Fruit fly (Drosophila melanogaster): ENCODE measurements around the gene CG31111.

Gene CG31111

DNA sequence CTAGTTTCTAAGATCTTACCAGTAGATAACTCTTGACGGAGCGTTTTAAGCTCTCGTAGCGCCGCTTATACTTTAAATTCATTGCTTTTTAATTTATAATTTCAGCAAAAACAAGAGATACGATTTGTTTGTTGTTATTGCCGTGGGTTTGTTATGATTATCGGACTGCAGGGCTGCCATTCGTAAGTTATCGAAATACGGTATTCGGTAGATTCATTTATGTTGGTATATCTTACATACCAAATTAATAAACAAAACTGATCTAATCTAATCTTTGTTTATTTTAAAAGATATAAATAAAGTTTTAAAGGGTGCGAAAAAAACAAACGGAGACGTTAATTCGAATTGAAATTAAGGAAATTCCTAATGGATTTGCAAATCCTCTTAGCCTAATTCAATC lies at the start of gene CG31111, which contains the start of gene stac (continued):
- TF ChIP-seq CG1602 (GFP tag; optimal IDR thresholded peaks at IDR 0.05) (no peak), D19B (GFP tag; optimal IDR thresholded peaks at IDR 0.05) (no peak), ATbp (GFP tag; optimal IDR thresholded peaks at IDR 0.05) (no peak), PHDP (tag; optimal IDR thresholded peaks at IDR 0.05) (peak; percentile 20), tll (GFP tag; optimal IDR thresholded peaks at IDR 0.05) (no peak), Dfd (GFP tag; optimal IDR thresholded peaks at IDR 0.05) (no peak), Hsf (GFP tag; optimal IDR thresholded peaks at IDR 0.05) (no peak), sens (GFP tag) (peak; percentile 53), stwl (tag; optimal IDR thresholded peaks at IDR 0.05) (peak; percentile 62), gsb (GFP tag; IDR thresholded peaks at IDR 0.05) (no peak), Pdp1 (GFP tag; optimal IDR thresholded peaks at IDR 0.05) (peak in 1 of 2 experiments; percentile 0), Dref (GFP tag; IDR thresholded peaks at IDR 0.05) (peak; percentile 66), CG7928 (GFP tag; optimal IDR thresholded peaks at IDR 0.05) (peak; percentile 8), Eip74EF (GFP tag; optimal IDR thresholded peaks at IDR 0.05) (peak in 1 of 2 experiments; percentile 10), unc-4 (GFP tag; IDR thresholded peaks at IDR 0.05; ENCODE audit: partially characterized antibody) (0 out of 2 replicates have a peak, but pooled peaks have one; percentile 22), trem (tag; optimal IDR thresholded peaks at IDR 0.05) (peak; percentile 90), CG12659 (GFP tag; optimal IDR thresholded peaks at IDR 0.05) (peak; percentile 31), Hmx (GFP tag; optimal IDR thresholded peaks at IDR 0.05) (peak; percentile 42)

- TF ChIP-seq CG10959 (GFP tag; IDR thresholded peaks at IDR 0.05) (no peak), slou (GFP tag; optimal IDR thresholded peaks at IDR 0.05) (no peak)
Measured at dm6 chr3R:25102253-25102652, 46.3 kb upstream of the CG31111 start, which contains the start of gene CG45095. Gene CG45095, plus strand, starts transcription at chr3R:25102553.

DNA sequence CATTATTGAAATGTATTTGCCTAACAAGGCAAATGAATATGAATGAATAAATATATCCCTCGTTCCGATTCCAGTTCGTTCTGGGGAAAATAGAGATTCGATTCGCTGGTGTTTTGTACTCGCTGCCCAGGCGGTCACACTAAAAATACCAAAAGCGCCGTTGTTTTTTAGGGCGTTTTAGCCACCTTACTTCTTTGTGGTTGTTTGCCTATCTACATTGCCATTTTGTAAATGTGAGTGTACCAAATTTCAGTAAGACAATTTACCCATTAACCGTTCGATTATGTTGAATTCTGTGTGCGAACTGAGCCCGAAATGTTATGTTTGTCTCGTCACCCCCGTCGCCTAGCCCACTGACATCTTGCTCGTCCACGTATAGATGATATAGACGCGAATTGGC lies 41.5 kb upstream of the CG31111 start, which contains the start of the genes CG33095 and CG33096:
TSS of gene CG33095 (plus strand) at position 187 of the 400 bp plus-strand sequence.
TSS of gene CG33096 (plus strand) at position 187 of the 400 bp plus-strand sequence.
- peak; percentile 35 for TF ChIP-seq trem (tag; optimal IDR thresholded peaks at IDR 0.05)
- TF ChIP-seq ssp (GFP tag; IDR thresholded peaks at IDR 0.05), result no peak
- TF ChIP-seq HmgD (GFP tag; optimal IDR thresholded peaks at IDR 0.05), result peak; percentile 7
- TF ChIP-seq Jarid2 (GFP tag; optimal IDR thresholded peaks at IDR 0.05), result peak; percentile 21
- no peak for TF ChIP-seq CG17829 (tag; optimal IDR thresholded peaks at IDR 0.05)
- TF ChIP-seq PHDP (tag; optimal IDR thresholded peaks at IDR 0.05), result no peak
- TF ChIP-seq dysf (GFP tag; IDR thresholded peaks at IDR 0.05), result no peak
- TF ChIP-seq so (GFP tag; IDR thresholded peaks at IDR 0.05), result no peak
- peak; percentile 84 for TF ChIP-seq CG1603 (tag; optimal IDR thresholded peaks at IDR 0.05)
- TF ChIP-seq Atf6 (GFP tag; IDR thresholded peaks at IDR 0.05), result no peak
- no peak for TF ChIP-seq CG12744 (GFP tag; optimal IDR thresholded peaks at IDR 0.05)
- no peak for TF ChIP-seq CG14860 (GFP tag; IDR thresholded peaks at IDR 0.05; ENCODE audit: partially characterized antibody)
- TF ChIP-seq hkb (optimal IDR thresholded peaks at IDR 0.05), result peak; percentile 31
- no peak for TF ChIP-seq hkb (GFP tag; IDR thresholded peaks at IDR 0.05)
- peak; percentile 77 for TF ChIP-seq Med (GFP tag)
- no peak for TF ChIP-seq Scr (GFP tag; IDR thresholded peaks at IDR 0.05; ENCODE audit: partially characterized antibody)
- TF ChIP-seq Dref (GFP tag; IDR thresholded peaks at IDR 0.05), result no peak
- TF ChIP-seq lbe (GFP tag; optimal IDR thresholded peaks at IDR 0.05), result no peak
- no peak for TF ChIP-seq jing (GFP tag; optimal IDR thresholded peaks at IDR 0.05)
- TF ChIP-seq dati (GFP tag; IDR thresholded peaks at IDR 0.05), result no peak
- TF ChIP-seq btn (GFP tag; optimal IDR thresholded peaks at IDR 0.05), result no peak
- no peak for TF ChIP-seq Hr51 (GFP tag; optimal IDR thresholded peaks at IDR 0.05)
- 0 out of 4 replicates have a peak, but pooled peaks have one; percentile 38 for TF ChIP-seq chinmo (GFP tag; IDR thresholded peaks at IDR 0.05; ENCODE audit: partially characterized antibody)
- no peak for TF ChIP-seq CG3847 (GFP tag; IDR thresholded peaks at IDR 0.05)
- TF ChIP-seq CG34422 (GFP tag; IDR thresholded peaks at IDR 0.05), result no peak
- TF ChIP-seq corto (GFP tag; optimal IDR thresholded peaks at IDR 0.05), result no peak
- no peak for TF ChIP-seq Lpt (GFP tag; optimal IDR thresholded peaks at IDR 0.05)
- no peak for TF ChIP-seq pnt (GFP tag; optimal IDR thresholded peaks at IDR 0.05)
- peak; percentile 51 for TF ChIP-seq YL-1 (GFP tag; optimal IDR thresholded peaks at IDR 0.05)
- TF ChIP-seq bcd (GFP tag; optimal IDR thresholded peaks at IDR 0.05), result no peak
- TF ChIP-seq sqz (GFP tag; optimal IDR thresholded peaks at IDR 0.05), result no peak
